Worm (Caenorhabditis elegans) whole organism, L2 larva: ENCODE data around the gene T23B12.5.

Experiments used
- F13H6.1 ChIP-seq: sonication (generic microtip); optimal IDR thresholded peaks from 2 replicates; lab custom pipeline; 2016; ENCODE audit warnings: missing genetic modification characterization, missing compliant biosample characterization
- R02D3.7 ChIP-seq: fragments of 150-350 bp; optimal IDR thresholded peaks from 2 replicates; lab custom pipeline; 2014; ENCODE audit warnings: missing biosample characterization, missing genetic modification characterization
- ama-1 ChIP-seq: fragments of 150-350 bp; optimal IDR thresholded peaks from 2 replicates; lab custom pipeline; 2018; ENCODE audit warnings: inconsistent platforms
- ceh-16 ChIP-seq: fragments of 150-350 bp; optimal IDR thresholded peaks from 2 replicates; lab custom pipeline; 2014; ENCODE audit warnings: missing biosample characterization, missing genetic modification characterization
- crh-2 ChIP-seq: sonication (generic microtip); optimal IDR thresholded peaks from 2 replicates; lab custom pipeline; 2017; ENCODE audit warnings: missing biosample characterization, missing genetic modification characterization
- fos-1 ChIP-seq: fragments of 150-350 bp; optimal IDR thresholded peaks from 2 replicates; lab custom pipeline; 2014; ENCODE audit warnings: missing biosample characterization, missing genetic modification characterization
- lin-11 ChIP-seq: fragments of 150-350 bp; sonication (generic microtip); optimal IDR thresholded peaks from 2 replicates; lab custom pipeline; 2014; ENCODE audit warnings: missing biosample characterization, missing genetic modification characterization, inconsistent platforms, mixed read lengths
- lin-13 ChIP-seq: fragments of 150-350 bp; optimal IDR thresholded peaks from 2 replicates; lab custom pipeline; 2014; ENCODE audit warnings: missing biosample characterization, missing genetic modification reagents, missing genetic modification characterization
- nhr-10 ChIP-seq: sonication (generic microtip); optimal IDR thresholded peaks from 2 replicates; lab custom pipeline; 2017; ENCODE audit warnings: missing biosample characterization, missing genetic modification characterization
- nhr-12 ChIP-seq: fragments of 150-350 bp; optimal IDR thresholded peaks from 2 replicates; lab custom pipeline; 2014; ENCODE audit warnings: missing biosample characterization, missing genetic modification characterization
- nhr-129 ChIP-seq: fragments of 150-350 bp; optimal IDR thresholded peaks from 2 replicates; lab custom pipeline; 2014; ENCODE audit warnings: missing biosample characterization, missing genetic modification characterization
- nhr-21 ChIP-seq: fragments of 150-350 bp; optimal IDR thresholded peaks from 2 replicates; lab custom pipeline; 2014; ENCODE audit warnings: missing biosample characterization, missing genetic modification characterization
- nhr-6 ChIP-seq: fragments of 150-350 bp; optimal IDR thresholded peaks from 2 replicates; lab custom pipeline; 2014; ENCODE audit warnings: missing biosample characterization, missing genetic modification characterization
- nhr-77 ChIP-seq: fragments of 150-350 bp; optimal IDR thresholded peaks from 2 replicates; lab custom pipeline; 2014; ENCODE audit warnings: missing biosample characterization, missing genetic modification characterization
- peb-1 ChIP-seq: fragments of 150-350 bp; optimal IDR thresholded peaks from 2 replicates; lab custom pipeline; 2014; ENCODE audit warnings: missing biosample characterization, missing genetic modification characterization
- sma-9 ChIP-seq, 2 experiments: fragments of 150-350 bp in 1 of 2; sonication (generic microtip) in 1 of 2; optimal IDR thresholded peaks; 2 replicates each; lab custom pipeline; 2014 to 2016; ENCODE audit warnings: missing genetic modification characterization in 2 of 2, mild to moderate bottlenecking in 1 of 2, missing biosample characterization in 1 of 2, missing compliant biosample characterization in 1 of 2, missing genetic modification reagents in 1 of 2, moderate library complexity in 1 of 2
- snpc-4 ChIP-seq: fragments of 150-350 bp; optimal IDR thresholded peaks from 2 replicates; lab custom pipeline; 2014; ENCODE audit warnings: missing biosample characterization, missing genetic modification characterization
- unc-62 ChIP-seq: fragments of 150-350 bp; optimal IDR thresholded peaks from 2 replicates; lab custom pipeline; 2014; ENCODE audit warnings: missing biosample characterization, missing genetic modification reagents, missing genetic modification characterization
- ztf-11 ChIP-seq: sonication (generic microtip); optimal IDR thresholded peaks from 2 replicates; lab custom pipeline; 2017; ENCODE audit warnings: missing biosample characterization, missing genetic modification characterization
- ztf-4 ChIP-seq: fragments of 150-350 bp; optimal IDR thresholded peaks from 2 replicates; lab custom pipeline; 2014; ENCODE audit warnings: missing biosample characterization, missing genetic modification characterization

The T23B12.5 gene

ce11 chrV:8403916-8404315 is 43.9 kb downstream of the T23B12.5 start:
- TF ChIP-seq ceh-16 (tag; lab: Kevin White, UChicago), result no peak
- TF ChIP-seq fos-1 (tag; lab: Kevin White, UChicago), result peak; percentile 10

- TF ChIP-seq unc-62 (GFP tag; lab: Kevin White, UChicago) (no peak), nhr-21 (tag; lab: Kevin White, UChicago) (peak; percentile 2), snpc-4 (tag; lab: Kevin White, UChicago) (no peak), F13H6.1 (tag; lab: Kevin White, UChicago) (peak; percentile 60)
Measured at ce11 chrV:8403152-8403551, 44.7 kb downstream of the T23B12.5 start.

- TF ChIP-seq nhr-129 (tag; lab: Kevin White, UChicago) (no peak), F13H6.1 (tag; lab: Kevin White, UChicago) (no peak), nhr-77 (tag; lab: Kevin White, UChicago) (no peak), unc-62 (GFP tag; lab: Kevin White, UChicago) (no peak), snpc-4 (tag; lab: Kevin White, UChicago) (no peak), ztf-11 (tag; lab: Kevin White, UChicago) (no peak), sma-9 (GFP tag; optimal IDR thresholded peaks at IDR 0.05; lab: Kevin White, UChicago) (peak; percentile 17), sma-9 (tag; optimal IDR thresholded peaks at IDR 0.05; lab: Kevin White, UChicago) (no peak), nhr-10 (tag; lab: Kevin White, UChicago) (no peak), lin-13 (no peak), fos-1 (tag; lab: Kevin White, UChicago) (peak; percentile 60), nhr-12 (tag; lab: Kevin White, UChicago) (no peak), peb-1 (tag; lab: Kevin White, UChicago) (no peak), lin-11 (tag; lab: Kevin White, UChicago) (no peak), R02D3.7 (tag; lab: Kevin White, UChicago) (no peak), ama-1 (lab: Kevin White, UChicago) (no peak), nhr-6 (no peak)
Measured at ce11 chrV:8402392-8402791, 45.4 kb downstream of the T23B12.5 start, which contains the start of gene F52E1.9. Gene F52E1.9 (minus strand): TSS chrV:8402669.

- TF ChIP-seq nhr-21 (tag; lab: Kevin White, UChicago), result peak; percentile 20
- no peak for TF ChIP-seq crh-2
- no peak for TF ChIP-seq ztf-11 (tag; lab: Kevin White, UChicago)
- TF ChIP-seq lin-11 (tag; lab: Kevin White, UChicago), result no peak
Measured at ce11 chrV:8401267-8401666, 46.6 kb downstream of the T23B12.5 start.

ce11 chrV:8400808-8401207 is 47.0 kb downstream of the T23B12.5 start:
- TF ChIP-seq ztf-4, result no peak
- TF ChIP-seq lin-13, result no peak
- no peak for TF ChIP-seq lin-11 (tag; lab: Kevin White, UChicago)
